Fruit fly (Drosophila melanogaster) whole organism, larva: ENCODE results near the gene CG14374.

ENCODE experiments used
- noc ChIP-seq: fragments of 200-800 bp; sonication (Bioruptor generic); optimal IDR thresholded peaks from 3 replicates; lab custom pipeline; 2019; ENCODE audit warnings: missing biosample characterization, mild to moderate bottlenecking, missing genetic modification characterization, moderate library complexity

CG14374 gene

DNA sequence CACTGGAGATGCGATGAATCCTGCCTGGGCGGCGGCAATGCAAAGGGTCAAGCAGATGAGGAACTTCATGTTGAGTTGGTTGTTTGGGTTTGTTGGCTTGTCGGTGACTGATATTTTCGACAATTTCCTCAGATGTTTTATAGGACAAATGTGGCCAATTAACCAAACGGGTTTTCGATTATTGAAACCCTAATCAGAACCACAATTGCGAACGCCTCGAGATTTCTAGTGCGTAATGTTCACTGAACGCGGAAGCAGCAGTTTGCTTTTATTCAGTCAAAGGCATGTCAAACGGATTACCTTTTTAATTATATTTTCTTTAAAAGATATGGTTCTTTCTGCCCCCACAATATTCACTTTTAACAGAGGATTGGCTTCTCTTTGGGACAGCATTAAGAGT is at the start of gene CG14374:
Gene CG14374, minus strand, starts transcription at position 101 of the 400 bp plus-strand sequence.
- no peak for TF ChIP-seq noc (tag; lab: Kevin White, UChicago)

DNA sequence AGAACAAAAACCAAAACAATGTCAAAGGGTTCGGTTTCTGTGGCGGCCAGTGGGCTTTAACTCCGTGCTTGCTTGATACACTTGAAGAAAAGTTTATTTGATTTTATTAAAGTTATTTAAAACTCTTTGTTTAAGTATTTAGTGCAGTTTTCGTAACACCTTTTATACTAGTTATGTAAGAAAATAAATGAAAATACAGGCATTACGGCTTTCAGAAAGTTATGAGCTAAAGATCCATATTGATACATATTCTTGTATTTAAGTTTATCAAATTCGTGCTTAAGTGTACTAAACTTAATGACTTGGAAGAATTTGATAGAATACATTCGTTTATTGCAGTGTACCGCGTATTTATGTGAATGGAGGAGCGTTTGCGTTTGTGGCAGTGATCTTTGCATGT is 49.5 kb upstream of the CG14374 start:
- TF ChIP-seq noc (tag; lab: Kevin White, UChicago): peak; percentile 39

DNA sequence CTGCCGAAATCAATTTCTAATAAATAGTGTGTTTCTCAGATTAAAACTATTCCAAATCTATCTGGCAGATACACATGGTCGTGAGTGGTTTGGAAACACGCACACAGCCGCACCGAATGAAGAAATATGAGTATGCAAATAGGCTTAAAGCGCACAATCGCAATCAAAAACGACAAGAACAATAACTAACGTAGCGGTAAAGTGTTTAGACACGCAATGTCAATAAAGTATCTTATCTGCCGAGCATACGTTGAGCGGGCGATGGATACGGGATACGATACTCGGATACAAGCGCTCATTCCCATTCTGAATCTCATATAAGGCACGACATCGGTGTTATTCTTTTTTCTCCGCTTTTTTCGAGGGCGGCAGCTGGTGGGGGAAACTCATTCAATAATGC is 49.1 kb upstream of the CG14374 start:
- TF ChIP-seq noc (tag; lab: Kevin White, UChicago): no peak

DNA sequence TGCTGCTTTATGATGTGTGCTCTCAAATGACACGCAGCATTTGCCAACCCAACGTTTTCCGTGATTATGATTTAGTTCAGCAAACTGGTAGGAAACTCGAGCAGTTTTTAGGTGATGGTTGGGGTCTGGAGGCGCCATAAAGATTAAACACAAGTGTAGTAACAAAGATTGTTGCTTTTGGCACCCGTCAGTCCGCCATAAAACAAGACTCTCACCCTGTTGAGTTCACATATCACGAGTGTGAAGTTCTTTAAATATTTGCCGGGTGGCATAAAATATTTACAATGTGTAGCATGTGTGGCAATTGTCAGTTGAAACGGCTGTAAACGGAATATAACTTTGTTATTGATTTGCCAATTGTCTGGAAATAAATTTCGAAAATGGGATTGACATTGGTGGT is 44.8 kb upstream of the CG14374 start:
- no peak for TF ChIP-seq noc (tag; lab: Kevin White, UChicago)

DNA sequence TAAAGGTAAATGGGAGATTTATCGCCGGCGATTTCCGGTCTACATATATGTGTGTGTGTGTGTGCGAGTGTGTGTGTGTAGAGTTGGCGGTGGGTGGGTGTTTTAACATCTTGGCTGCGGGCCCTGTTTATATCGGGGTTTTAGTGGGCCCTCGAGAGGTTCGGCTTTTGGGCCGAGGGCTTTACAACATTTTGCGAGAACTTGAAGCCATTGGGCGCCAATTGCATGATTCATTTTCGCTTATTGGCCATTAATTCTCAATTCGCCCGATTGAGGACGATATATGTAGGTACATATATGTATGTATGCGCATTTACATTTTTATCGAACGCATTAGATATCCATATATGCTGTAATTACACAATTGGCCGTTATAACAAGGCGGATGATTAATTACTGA is 38.9 kb upstream of the CG14374 start:
- no peak for TF ChIP-seq noc (tag; lab: Kevin White, UChicago)

DNA sequence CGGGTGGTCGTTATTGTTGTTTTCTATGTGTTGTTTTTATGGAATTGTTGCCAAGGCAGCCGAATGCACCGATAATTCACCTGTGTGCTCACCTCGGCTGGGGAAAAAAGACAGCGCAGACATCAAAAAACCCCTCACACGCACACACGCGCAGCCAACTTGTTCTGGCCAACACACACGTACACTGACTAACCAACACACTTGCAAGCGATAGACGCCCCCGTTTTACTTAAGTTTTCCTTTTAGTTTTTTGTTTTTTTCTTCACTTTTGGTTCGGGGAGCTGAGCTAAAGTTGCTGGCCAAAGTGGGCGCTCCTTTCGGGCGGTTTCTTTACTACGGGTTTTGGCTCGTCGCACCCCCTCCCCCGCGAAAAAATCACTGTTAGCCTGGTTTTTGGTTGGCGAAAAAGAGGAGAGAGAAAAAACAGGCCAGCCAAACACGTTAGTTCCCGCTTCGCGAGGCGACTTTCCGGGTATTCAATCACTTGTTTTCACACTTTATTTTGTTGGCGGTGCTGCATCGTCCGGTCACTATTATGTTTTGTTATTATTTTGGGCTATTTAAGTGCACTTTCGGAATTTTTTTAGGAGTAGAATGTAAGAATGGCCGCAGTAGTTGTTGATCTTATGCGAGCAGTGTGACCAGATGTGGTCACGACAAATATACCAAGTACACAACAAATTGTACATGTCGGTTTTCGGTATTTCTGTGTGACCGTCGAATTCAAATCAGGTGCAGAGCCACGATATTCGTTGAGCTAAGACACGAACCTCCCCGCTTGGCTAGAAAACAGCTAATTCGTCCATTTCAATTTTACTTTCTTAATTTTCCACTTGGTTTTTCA is 37.6 kb upstream of the CG14374 start, which contains the start of gene yrt:
Gene yrt, minus strand, starts transcription at position 660 of the 844 bp plus-strand sequence.
- TF ChIP-seq noc (tag; lab: Kevin White, UChicago): no peak

DNA sequence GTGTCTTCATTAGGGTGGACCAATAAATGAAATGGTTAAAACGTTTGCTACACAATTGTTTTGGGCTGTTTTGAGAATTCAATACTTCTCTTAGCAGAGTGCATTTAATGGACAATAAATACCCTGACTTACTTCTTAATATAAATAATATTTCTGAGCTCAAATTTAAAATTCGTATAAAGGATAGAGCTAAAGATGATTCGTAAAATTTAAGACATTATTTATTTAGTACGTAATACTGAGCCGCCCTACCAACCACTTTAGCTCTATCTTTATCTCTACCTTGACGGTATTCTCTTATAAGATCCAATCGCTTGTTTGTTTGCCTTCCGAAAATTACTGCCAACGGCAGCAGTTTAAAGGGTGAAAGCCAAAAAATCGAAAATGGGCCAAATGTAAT is 36.7 kb upstream of the CG14374 start:
- peak; percentile 90 for TF ChIP-seq noc (tag; lab: Kevin White, UChicago)

DNA sequence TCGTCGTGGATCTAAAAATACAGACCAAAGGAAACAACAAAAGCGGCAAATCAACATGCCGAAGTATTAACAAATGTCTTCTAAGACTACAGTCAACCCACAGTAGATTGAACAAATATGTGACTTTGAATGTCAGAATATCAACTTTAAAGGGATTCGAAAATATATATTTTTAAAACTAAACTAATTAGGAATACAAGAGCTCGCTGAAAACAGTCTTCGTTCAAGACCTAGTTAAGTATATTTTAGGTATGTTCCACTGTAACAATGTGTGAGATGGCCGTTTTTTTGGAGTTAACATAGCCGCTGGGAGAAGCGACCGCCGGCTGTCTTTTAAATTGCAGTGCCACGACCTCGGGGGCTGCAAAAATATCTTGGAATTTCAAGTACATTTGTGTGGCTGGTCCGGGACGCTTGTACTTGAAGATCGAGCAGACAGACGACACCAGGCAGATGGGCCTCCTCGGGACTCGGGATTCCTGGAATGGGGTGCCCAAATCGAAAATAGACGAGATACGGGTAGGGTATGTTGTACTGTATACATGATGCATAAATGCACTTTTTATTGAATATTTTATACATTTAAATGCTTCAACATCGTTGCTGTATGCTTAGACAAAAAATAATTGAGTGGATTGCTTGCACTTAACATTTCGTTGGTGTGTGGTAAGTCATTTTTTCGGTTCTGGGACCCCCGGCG is 31.6 kb upstream of the CG14374 start:
- TF ChIP-seq noc (tag; lab: Kevin White, UChicago): peak; percentile 57

DNA sequence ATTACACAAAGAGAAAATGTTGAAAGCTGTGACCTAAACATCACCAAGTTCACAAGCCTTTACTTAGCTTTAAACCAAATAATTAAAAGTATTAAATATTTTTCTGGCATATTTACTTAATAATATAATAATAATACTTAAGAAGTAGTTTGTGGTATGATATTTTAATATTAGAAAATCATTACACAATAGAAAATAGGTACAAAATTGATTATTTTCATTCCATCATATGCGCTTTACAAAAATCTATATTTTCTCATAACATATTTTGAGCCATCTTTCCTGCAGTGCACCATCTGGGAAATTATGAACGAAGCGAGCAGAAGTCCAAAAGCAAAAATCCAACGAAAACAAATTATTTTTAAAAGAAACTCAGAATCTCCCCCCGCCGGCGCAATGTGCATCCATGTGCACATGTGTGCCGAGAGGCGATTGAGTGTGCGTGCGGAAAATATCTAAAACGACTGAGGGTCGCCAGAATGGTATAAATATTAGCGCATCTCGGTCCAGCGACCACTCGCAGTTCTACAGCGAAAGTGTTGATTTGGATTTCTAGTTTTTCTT is 28.6 kb upstream of the CG14374 start, which contains the start of gene Act87E:
Gene Act87E, plus strand, starts transcription at position 514 of the 564 bp plus-strand sequence.
- TF ChIP-seq noc (tag; lab: Kevin White, UChicago): peak; percentile 12

DNA sequence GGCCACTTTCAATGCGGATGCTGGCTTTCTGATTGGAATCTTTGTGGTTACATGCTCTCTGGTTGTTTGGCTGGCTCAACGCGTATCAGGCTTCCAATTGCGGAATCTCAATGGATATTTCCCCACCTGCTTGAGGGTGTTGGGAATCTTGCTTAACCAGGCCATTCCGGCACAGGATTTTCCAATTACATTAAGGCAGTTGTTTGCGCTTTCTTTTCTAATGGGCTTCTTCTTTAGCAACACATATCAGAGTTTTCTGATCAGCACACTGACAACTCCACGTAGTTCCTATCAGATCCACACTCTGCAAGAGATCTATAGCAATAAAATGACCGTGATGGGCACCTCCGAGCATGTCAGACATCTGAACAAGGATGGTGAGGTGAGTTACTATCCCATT is 25.2 kb upstream of the CG14374 start:
- no peak for TF ChIP-seq noc (tag; lab: Kevin White, UChicago)

DNA sequence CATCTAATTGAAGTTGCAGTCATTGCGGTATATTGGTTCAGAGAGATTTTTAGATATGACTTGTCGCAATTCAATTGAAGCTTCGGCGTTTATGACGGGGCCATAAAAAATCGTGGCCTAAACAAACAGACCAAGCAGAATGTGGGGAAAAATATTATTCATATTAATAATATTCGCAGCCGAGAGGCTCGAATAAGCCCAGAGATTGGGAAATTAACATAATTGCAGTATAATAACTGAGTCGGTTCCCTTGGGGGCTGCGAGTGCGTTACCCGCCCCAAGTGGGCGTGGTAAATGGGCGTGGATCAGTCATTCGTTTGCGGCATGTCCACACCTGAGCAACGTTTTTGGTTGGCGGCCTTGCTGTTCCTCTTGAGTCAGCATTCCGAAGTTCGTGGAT is 23.0 kb upstream of the CG14374 start, which contains the start of gene Ir87a:
Gene Ir87a, plus strand, starts transcription at position 301 of the 400 bp plus-strand sequence.
- TF ChIP-seq noc (tag; lab: Kevin White, UChicago): no peak

DNA sequence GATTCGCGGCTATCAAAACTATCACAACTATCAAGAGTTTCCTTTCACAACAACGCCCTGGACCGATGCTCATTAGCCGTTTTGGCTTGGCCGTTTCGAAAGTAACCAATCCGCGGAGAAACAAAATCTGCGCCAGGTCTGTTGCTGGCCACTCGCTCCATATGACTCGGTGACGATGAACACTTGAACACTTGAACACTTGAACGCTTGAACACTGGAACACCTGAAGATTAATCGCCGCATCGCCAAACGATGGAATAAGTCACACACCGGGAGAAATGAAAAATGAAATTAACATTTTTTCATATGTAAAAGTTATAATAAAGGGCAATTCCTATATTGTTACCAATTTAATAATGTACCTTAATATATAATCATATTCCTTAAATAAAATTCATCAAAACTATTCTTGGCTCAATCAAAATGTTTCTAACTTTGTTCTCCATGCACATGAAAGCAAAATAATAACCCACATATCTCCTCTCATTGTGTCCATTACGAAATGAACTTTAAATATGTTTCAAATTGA is 20.2 kb upstream of the CG14374 start:
- TF ChIP-seq noc (tag; lab: Kevin White, UChicago): no peak

DNA sequence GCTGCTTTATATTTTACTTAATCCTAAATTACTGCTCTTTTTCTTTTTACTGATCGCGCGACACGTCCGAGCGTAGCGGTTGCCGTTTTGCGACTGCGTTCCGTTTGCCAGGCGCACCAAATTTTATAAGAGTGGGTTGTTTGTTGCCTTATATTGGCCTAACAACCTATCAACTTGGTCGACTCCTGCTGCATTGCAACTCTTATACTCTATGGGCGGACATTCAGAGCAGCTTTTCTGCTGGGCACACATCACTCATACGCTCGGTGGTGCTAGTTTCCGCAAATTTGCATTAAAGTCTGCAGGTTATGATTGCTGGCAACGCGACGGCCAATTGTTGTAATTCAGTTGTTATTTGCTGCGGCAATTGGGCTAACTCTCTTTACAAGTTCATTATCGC is 18.2 kb upstream of the CG14374 start, which contains the start of gene yellow-e:
Gene yellow-e, minus strand, starts transcription at position 101 of the 400 bp plus-strand sequence.
- no peak for TF ChIP-seq noc (tag; lab: Kevin White, UChicago)

DNA sequence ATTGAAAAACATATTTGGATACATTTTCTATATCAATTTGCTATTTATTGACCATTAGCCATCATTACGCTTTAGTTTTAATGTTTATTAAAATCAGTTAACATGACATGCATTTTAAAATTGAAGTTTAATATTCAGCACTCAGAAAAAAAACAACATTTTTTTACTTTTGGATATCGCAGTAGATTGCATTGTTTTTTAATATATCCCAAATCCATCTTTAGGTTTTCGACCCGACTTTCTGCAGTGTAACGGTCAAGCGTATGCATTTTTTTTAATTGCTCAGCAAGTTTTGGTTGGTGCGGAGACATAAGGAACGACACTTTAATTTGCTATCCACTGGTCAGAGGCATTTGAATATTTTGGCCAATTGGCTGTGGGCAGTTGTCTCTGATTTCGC is 15.8 kb upstream of the CG14374 start:
- no peak for TF ChIP-seq noc (tag; lab: Kevin White, UChicago)

DNA sequence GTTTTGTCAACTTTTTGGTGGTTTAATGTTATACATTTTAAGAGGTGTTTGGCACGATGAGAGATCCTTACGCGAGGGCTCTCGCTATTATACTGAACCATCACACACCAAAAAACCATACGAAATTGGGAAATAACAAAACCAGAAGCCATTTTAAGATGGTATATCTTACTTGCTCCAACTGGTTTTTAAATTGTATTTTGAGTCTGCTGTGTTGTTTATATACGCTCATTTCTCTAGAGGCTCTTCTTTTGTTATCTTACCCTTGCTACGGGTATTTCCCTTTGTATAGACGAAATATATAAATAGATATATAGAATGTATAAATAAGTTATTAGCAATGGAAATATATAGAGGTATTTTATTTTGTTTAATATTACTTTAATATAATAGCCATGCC is 10.0 kb upstream of the CG14374 start, which contains the start of gene yellow-e2:
Gene yellow-e2, minus strand, starts transcription at position 101 of the 400 bp plus-strand sequence.
- no peak for TF ChIP-seq noc (tag; lab: Kevin White, UChicago)
